Fruit fly (Drosophila melanogaster) whole organism, adult: ENCODE data around the gene CG32365.
A peak's percentile ranks its signal among the peaks of the same experiment; 100 is the strongest.

ENCODE experiments used
- CG11617 ChIP-seq: fragments of 200-800 bp; sonication (Bioruptor generic); optimal IDR thresholded peaks from 2 replicates; lab custom pipeline; 2017; ENCODE audit warnings: mild to moderate bottlenecking, missing biosample characterization, missing genetic modification reagents, missing genetic modification characterization
- CG12768 ChIP-seq: fragments of 200-800 bp; sonication (Bioruptor generic); optimal IDR thresholded peaks from 2 replicates; lab custom pipeline; 2017; ENCODE audit warnings: missing biosample characterization, missing genetic modification characterization, mild to moderate bottlenecking, moderate library complexity, missing genetic modification reagents
- CG14711 ChIP-seq: fragments of 200-800 bp; sonication (Bioruptor generic); optimal IDR thresholded peaks from 2 replicates; lab custom pipeline; 2018; ENCODE audit warnings: missing biosample characterization, mild to moderate bottlenecking, missing genetic modification characterization, moderate library complexity
- CG1620 ChIP-seq: fragments of 200-800 bp; sonication (Bioruptor generic); optimal IDR thresholded peaks from 2 replicates; lab custom pipeline; 2016; ENCODE audit warnings: missing biosample characterization, missing genetic modification characterization
- CG33017 ChIP-seq: fragments of 200-800 bp; sonication (Bioruptor generic); optimal IDR thresholded peaks from 2 replicates; lab custom pipeline; 2018; ENCODE audit warnings: missing biosample characterization, mild to moderate bottlenecking, missing genetic modification characterization, moderate library complexity
- CG5204 ChIP-seq: fragments of 200-800 bp; sonication (Bioruptor generic); optimal IDR thresholded peaks from 2 replicates; lab custom pipeline; 2016; ENCODE audit warnings: missing biosample characterization, missing genetic modification characterization
- CG7045 ChIP-seq: fragments of 200-800 bp; sonication (Bioruptor generic); optimal IDR thresholded peaks from 2 replicates; lab custom pipeline; 2017; ENCODE audit warnings: missing biosample characterization, mild to moderate bottlenecking, missing genetic modification characterization
- CG7101 ChIP-seq: fragments of 200-800 bp; sonication (Bioruptor generic); optimal IDR thresholded peaks from 2 replicates; lab custom pipeline; 2018; ENCODE audit warnings: missing biosample characterization, mild to moderate bottlenecking, missing genetic modification characterization, moderate library complexity
- Clk ChIP-seq: fragments of 200-800 bp; sonication (Bioruptor generic); optimal IDR thresholded peaks from 2 replicates; lab custom pipeline; 2017; ENCODE audit warnings: missing biosample characterization, missing genetic modification characterization
- Crg-1 ChIP-seq: fragments of 200-800 bp; sonication (Bioruptor generic); optimal IDR thresholded peaks from 2 replicates; lab custom pipeline; 2016; ENCODE audit warnings: missing biosample characterization, missing genetic modification characterization
- Hr96 ChIP-seq: fragments of 200-800 bp; sonication (Bioruptor generic); optimal IDR thresholded peaks from 2 replicates; lab custom pipeline; 2016; ENCODE audit warnings: missing biosample characterization, missing genetic modification characterization
- Mnt ChIP-seq: fragments of 200-800 bp; sonication (Bioruptor generic); optimal IDR thresholded peaks from 2 replicates; lab custom pipeline; 2016; ENCODE audit warnings: missing biosample characterization, mild to moderate bottlenecking, missing genetic modification characterization
- bab1 ChIP-seq: fragments of 200-800 bp; sonication (Bioruptor generic); optimal IDR thresholded peaks from 3 replicates; lab custom pipeline; 2019; ENCODE audit warnings: missing biosample characterization, mild to moderate bottlenecking, missing genetic modification characterization, moderate library complexity
- cic ChIP-seq: fragments of 200-800 bp; sonication (Bioruptor generic); optimal IDR thresholded peaks from 2 replicates; lab custom pipeline; 2017; ENCODE audit warnings: missing biosample characterization, mild to moderate bottlenecking, missing genetic modification characterization, moderate library complexity
- cnc ChIP-seq, 2 experiments: fragments of >200 bp; optimal IDR thresholded peaks; 2 replicates each; lab custom pipeline; 2017
- kay ChIP-seq: fragments of 200-800 bp; sonication (Bioruptor generic); peaks from one replicate; lab custom pipeline; 2016; ENCODE audit warnings: missing biosample characterization, missing genetic modification characterization, borderline replicate concordance
- ovo ChIP-seq: fragments of 200-800 bp; sonication (Bioruptor generic); optimal IDR thresholded peaks from 2 replicates; lab custom pipeline; 2016; ENCODE audit warnings: missing biosample characterization, missing genetic modification characterization
- pad ChIP-seq: fragments of 200-800 bp; sonication (Bioruptor generic); optimal IDR thresholded peaks from 3 replicates; lab custom pipeline; 2017; ENCODE audit warnings: missing biosample characterization, missing genetic modification characterization, mild to moderate bottlenecking, moderate library complexity, missing genetic modification reagents
- tj ChIP-seq: fragments of 200-800 bp; sonication (Bioruptor generic); optimal IDR thresholded peaks from 3 replicates; lab custom pipeline; 2017; ENCODE audit warnings: missing biosample characterization, mild to moderate bottlenecking, missing genetic modification characterization, moderate library complexity
- toe ChIP-seq: fragments of 200-800 bp; sonication (Bioruptor generic); optimal IDR thresholded peaks from 2 replicates; lab custom pipeline; 2016; ENCODE audit warnings: missing biosample characterization, missing genetic modification characterization

CG32365 gene

dm6 chr3L:7826727-7827126, 42.1 kb upstream of the CG32365 start:
- TF ChIP-seq CG33017 (tag; lab: Kevin White, UChicago), result peak; percentile 34
- no peak for TF ChIP-seq CG1620
- no peak for TF ChIP-seq Mnt
- TF ChIP-seq CG11617 (GFP tag; lab: Kevin White, UChicago), result peak; percentile 36
- no peak for TF ChIP-seq CG5204
- no peak for TF ChIP-seq CG14711 (tag; lab: Kevin White, UChicago)
- TF ChIP-seq Crg-1 (GFP tag; lab: Kevin White, UChicago), result no peak
- TF ChIP-seq tj (GFP tag; lab: Kevin White, UChicago), result peak; percentile 24
- TF ChIP-seq Hr96 (GFP tag; lab: Kevin White, UChicago), result no peak
- TF ChIP-seq CG12768 (GFP tag; lab: Kevin White, UChicago), result peak; percentile 80
- TF ChIP-seq ovo (GFP tag; lab: Kevin White, UChicago), result peak; percentile 22
- no peak for TF ChIP-seq pad
- no peak for TF ChIP-seq CG7101 (tag; lab: Kevin White, UChicago)
- TF ChIP-seq cic (GFP tag; lab: Kevin White, UChicago), result peak; percentile 80
- peak; percentile 94 for TF ChIP-seq kay (GFP tag; lab: Kevin White, UChicago)
- TF ChIP-seq CG7045, result peak; percentile 18
- TF ChIP-seq Clk (GFP tag; lab: Kevin White, UChicago), result no peak
- TF ChIP-seq toe (GFP tag; lab: Kevin White, UChicago), result no peak
- TF ChIP-seq cnc (optimal IDR thresholded peaks at IDR 0.05; lab: Kevin White, UChicago), result no peak
- no peak for TF ChIP-seq bab1 (GFP tag; lab: Kevin White, UChicago)

dm6 chr3L:7827841-7828501, 40.9 kb upstream of the CG32365 start:
- no peak for TF ChIP-seq pad
- TF ChIP-seq CG7045, result no peak
- peak; percentile 30 for TF ChIP-seq cic (GFP tag; lab: Kevin White, UChicago)
- TF ChIP-seq CG14711 (tag; lab: Kevin White, UChicago), result no peak
- no peak for TF ChIP-seq CG11617 (GFP tag; lab: Kevin White, UChicago)
- TF ChIP-seq Mnt, result no peak
- TF ChIP-seq ovo (GFP tag; lab: Kevin White, UChicago), result no peak
- peak; percentile 44 for TF ChIP-seq tj (GFP tag; lab: Kevin White, UChicago)
- peak; percentile 45 for TF ChIP-seq CG12768 (GFP tag; lab: Kevin White, UChicago)

dm6 chr3L:7829609-7830008, 39.2 kb upstream of the CG32365 start:
- TF ChIP-seq cic (GFP tag; lab: Kevin White, UChicago), result peak; percentile 77
- TF ChIP-seq kay (GFP tag; lab: Kevin White, UChicago), result peak; percentile 84
- peak; percentile 56 for TF ChIP-seq CG12768 (GFP tag; lab: Kevin White, UChicago)
- peak; percentile 22 for TF ChIP-seq Mnt
- TF ChIP-seq CG1620, result no peak

- TF ChIP-seq CG11617 (GFP tag; lab: Kevin White, UChicago) (no peak), CG5204 (no peak), cic (GFP tag; lab: Kevin White, UChicago) (no peak), cnc (optimal IDR thresholded peaks at IDR 0.05; lab: Kevin White, UChicago) (no peak), Hr96 (GFP tag; lab: Kevin White, UChicago) (no peak), Clk (GFP tag; lab: Kevin White, UChicago) (no peak), Mnt (no peak), kay (GFP tag; lab: Kevin White, UChicago) (no peak), toe (GFP tag; lab: Kevin White, UChicago) (no peak), CG7045 (no peak)
Observed at dm6 chr3L:7830890-7831289, 38.0 kb upstream of the CG32365 start.

- TF ChIP-seq CG1620 (no peak), cic (GFP tag; lab: Kevin White, UChicago) (peak; percentile 65), kay (GFP tag; lab: Kevin White, UChicago) (peak; percentile 92)
Observed at dm6 chr3L:7831891-7832290, 37.0 kb upstream of the CG32365 start.

- peak; percentile 79 for TF ChIP-seq CG7101 (tag; lab: Kevin White, UChicago)
- TF ChIP-seq Mnt, result no peak
- peak; percentile 87 for TF ChIP-seq CG11617 (GFP tag; lab: Kevin White, UChicago)
- TF ChIP-seq CG12768 (GFP tag; lab: Kevin White, UChicago), result peak; percentile 72
- TF ChIP-seq tj (GFP tag; lab: Kevin White, UChicago), result peak; percentile 29
- TF ChIP-seq CG14711 (tag; lab: Kevin White, UChicago), result peak; percentile 67
- TF ChIP-seq CG1620, result no peak
- peak; percentile 26 for TF ChIP-seq toe (GFP tag; lab: Kevin White, UChicago)
- TF ChIP-seq Crg-1 (GFP tag; lab: Kevin White, UChicago), result no peak
- TF ChIP-seq CG7045, result peak; percentile 63
- TF ChIP-seq CG33017 (tag; lab: Kevin White, UChicago), result peak; percentile 67
- TF ChIP-seq ovo (GFP tag; lab: Kevin White, UChicago), result no peak
- TF ChIP-seq CG5204, result no peak
- TF ChIP-seq cnc (optimal IDR thresholded peaks at IDR 0.05; lab: Kevin White, UChicago), result no peak
- no peak for TF ChIP-seq Hr96 (GFP tag; lab: Kevin White, UChicago)
- no peak for TF ChIP-seq bab1 (GFP tag; lab: Kevin White, UChicago)
- TF ChIP-seq cic (GFP tag; lab: Kevin White, UChicago), result peak; percentile 17
- TF ChIP-seq Clk (GFP tag; lab: Kevin White, UChicago), result no peak
- peak; percentile 64 for TF ChIP-seq pad
- no peak for TF ChIP-seq kay (GFP tag; lab: Kevin White, UChicago)
Observed at dm6 chr3L:7833278-7833677, 35.6 kb upstream of the CG32365 start.
